Fruit fly (Drosophila melanogaster): ENCODE data around the gene fwe.

DNA sequence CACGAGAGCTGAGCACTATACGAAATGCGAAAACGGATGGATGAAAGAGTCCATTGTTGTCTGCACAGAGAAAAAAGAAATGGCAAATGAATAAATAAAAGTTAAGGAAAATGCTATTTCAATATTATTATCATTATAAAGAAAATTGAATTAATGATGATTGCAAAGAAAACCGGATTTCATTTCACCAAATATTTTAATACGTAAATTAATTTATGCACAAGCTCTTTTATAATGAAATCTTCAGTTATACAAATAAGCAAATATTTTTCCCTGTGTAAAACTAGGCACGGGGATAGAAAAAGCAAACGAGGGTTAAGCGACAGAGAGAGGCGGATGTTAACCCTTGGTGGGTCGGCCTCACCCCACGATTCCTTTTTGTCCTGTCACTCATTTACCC is 28.8 kb downstream of the fwe start:
- TF ChIP-seq insv (optimal IDR thresholded peaks at IDR 0.05) (no peak), ttk (optimal IDR thresholded peaks at IDR 0.05) (no peak)
